Fruit fly (Drosophila melanogaster): ENCODE data around the gene CG14050.

- TF ChIP-seq Myc (optimal IDR thresholded peaks at IDR 0.05) = no peak
- no peak for TF ChIP-seq Abd-B (GFP tag; optimal IDR thresholded peaks at IDR 0.05)
- TF ChIP-seq br (GFP tag; optimal IDR thresholded peaks at IDR 0.05) = no peak
- TF ChIP-seq OdsH (GFP tag; optimal IDR thresholded peaks at IDR 0.05) = no peak
Measured at dm6 chrX:2304514-2305235, 21.3 kb downstream of the CG14050 start.

Measured in whole organism, wandering third instar larva.